Fruit fly (Drosophila melanogaster) whole organism, pupa: ENCODE measurements around the gene CG31678.

Experiments used
- CG13204 ChIP-seq: fragments of 200-800 bp; sonication (Bioruptor generic); optimal IDR thresholded peaks from 2 replicates; lab custom pipeline; 2018; ENCODE audit warnings: missing biosample characterization, mild to moderate bottlenecking, missing genetic modification characterization, moderate library complexity
- CG14655 ChIP-seq: fragments of 200-800 bp; sonication (Bioruptor generic); optimal IDR thresholded peaks from 3 replicates; lab custom pipeline; 2017; ENCODE audit warnings: mild to moderate bottlenecking, missing biosample characterization, missing genetic modification reagents, missing genetic modification characterization
- CG15710 ChIP-seq: fragments of 200-800 bp; sonication (Bioruptor generic); optimal IDR thresholded peaks from 2 replicates; lab custom pipeline; 2018; ENCODE audit warnings: missing biosample characterization, mild to moderate bottlenecking, missing genetic modification characterization, moderate library complexity
- CG17806 ChIP-seq: fragments of 200-800 bp; sonication (Bioruptor generic); optimal IDR thresholded peaks from 2 replicates; lab custom pipeline; 2018; ENCODE audit warnings: missing biosample characterization, mild to moderate bottlenecking, missing genetic modification characterization, moderate library complexity
- CG32121 ChIP-seq: fragments of 200-800 bp; sonication (Bioruptor generic); IDR thresholded peaks from 2 replicates; pipeline ENCODE4 v1.3.6; 2022; ENCODE audit warnings: missing biosample characterization, missing genetic modification characterization
- CG4496 ChIP-seq: fragments of 200-800 bp; sonication (Bioruptor generic); IDR thresholded peaks from 3 replicates; pipeline ENCODE4 v1.3.6; 2022; ENCODE audit warnings: missing biosample characterization, missing genetic modification characterization
- CG8301 ChIP-seq: fragments of 200-800 bp; sonication (Bioruptor generic); optimal IDR thresholded peaks from 2 replicates; lab custom pipeline; 2018; ENCODE audit warnings: missing biosample characterization, mild to moderate bottlenecking, missing genetic modification characterization
- CG9948 ChIP-seq: fragments of 200-800 bp; sonication (Bioruptor generic); optimal IDR thresholded peaks from 2 replicates; lab custom pipeline; 2018; ENCODE audit warnings: missing biosample characterization, mild to moderate bottlenecking, missing genetic modification characterization, moderate library complexity
- EcR ChIP-seq: fragments of 200-800 bp; sonication (Bioruptor generic); optimal IDR thresholded peaks from 3 replicates; lab custom pipeline; 2019; ENCODE audit warnings: missing biosample characterization, missing genetic modification characterization, mild to moderate bottlenecking, moderate library complexity, missing genetic modification reagents
- Ets98B ChIP-seq: fragments of 200-800 bp; sonication (Bioruptor generic); IDR thresholded peaks from 2 replicates; pipeline ENCODE4 v1.3.6; 2022; ENCODE audit warnings: missing biosample characterization, missing genetic modification characterization
- Pif1A ChIP-seq: fragments of 200-800 bp; sonication (Bioruptor generic); optimal IDR thresholded peaks from 3 replicates; lab custom pipeline; 2016; ENCODE audit warnings: missing biosample characterization, missing genetic modification characterization
- rn ChIP-seq: fragments of 200-800 bp; sonication (Bioruptor generic); IDR thresholded peaks from 2 replicates; pipeline ENCODE4 v1.3.6; 2022; ENCODE audit warnings: missing biosample characterization, missing genetic modification characterization

DNA sequence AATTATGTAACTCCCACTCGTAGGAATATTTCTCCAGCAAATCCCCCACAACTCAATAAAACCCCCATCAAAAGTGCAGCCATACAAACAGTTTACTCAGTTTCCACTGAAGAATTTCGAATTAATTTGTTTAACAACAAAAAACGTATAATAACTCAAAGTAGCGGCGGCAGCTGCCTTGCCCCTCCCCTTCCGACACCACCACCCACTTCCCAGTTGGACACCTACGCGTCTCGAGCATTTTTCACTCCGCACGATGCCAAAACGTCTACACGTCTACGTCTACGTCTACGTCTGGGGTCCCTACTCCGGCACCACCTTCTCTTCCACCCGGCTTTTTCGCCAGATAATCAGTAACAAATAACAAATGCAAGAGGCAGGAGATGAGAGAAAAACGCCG is 4.5 kb downstream of the CG31678 start:
- TF ChIP-seq CG32121 (GFP tag; lab: Robert Waterston, UW) (no peak), CG13204 (GFP tag; lab: Kevin White, UChicago) (no peak), CG17806 (tag; lab: Kevin White, UChicago) (no peak), Pif1A (GFP tag; lab: Kevin White, UChicago) (no peak), rn (GFP tag; lab: Robert Waterston, UW) (no peak), CG15710 (tag; lab: Kevin White, UChicago) (no peak), EcR (no peak), CG9948 (no peak), CG8301 (tag; lab: Kevin White, UChicago) (no peak), CG14655 (no peak), Ets98B (GFP tag; lab: Robert Waterston, UW) (0 out of 2 replicates have a peak, but pooled peaks have one; percentile 15), CG4496 (GFP tag; lab: Robert Waterston, UW) (no peak)
